Worm (Caenorhabditis elegans) whole organism, midembryonic: Measurements from ENCODE around the gene F49C5.5.

ENCODE experiments used
- flt-1 ChIP-seq: fragments of 200-800 bp; sonication (Bioruptor generic); IDR thresholded peaks from 2 replicates; pipeline ENCODE4 v1.3.6; 2022; ENCODE audit warnings: missing genetic modification characterization, missing compliant biosample characterization
- klf-2 ChIP-seq: fragments of 200-800 bp; sonication (Bioruptor generic); conservative IDR thresholded peaks from 2 replicates; pipeline ENCODE4 v1.3.6; 2022; ENCODE audit warnings: missing genetic modification reagents, missing genetic modification characterization, missing compliant biosample characterization
- med-1 ChIP-seq: sonication (generic microtip); optimal IDR thresholded peaks from 2 replicates; lab custom pipeline; 2017; ENCODE audit warnings: missing genetic modification characterization, mild to moderate bottlenecking, missing compliant biosample characterization, antibody characterized with exemption, missing genetic modification reagents; ENCODE audit not compliant: insufficient read depth
- ref-1 ChIP-seq: fragments of 200-800 bp; sonication (Bioruptor generic); conservative IDR thresholded peaks from 2 replicates; pipeline ENCODE4 v1.3.6; 2022; ENCODE audit warnings: missing genetic modification reagents, missing genetic modification characterization, missing compliant biosample characterization
- ztf-23 ChIP-seq: fragments of 200-800 bp; sonication (Bioruptor generic); IDR thresholded peaks from 2 replicates; pipeline ENCODE4 v1.3.6; 2022; ENCODE audit warnings: missing genetic modification reagents, missing genetic modification characterization, missing compliant biosample characterization
- ztf-29 ChIP-seq: fragments of 200-800 bp; sonication (Bioruptor generic); IDR thresholded peaks from 2 replicates; pipeline ENCODE4 v1.3.6; 2022; ENCODE audit warnings: missing genetic modification reagents, missing genetic modification characterization, missing compliant biosample characterization

ce11 chrII:12507038-12507437, 39.3 kb downstream of the F49C5.5 start, which contains the start of gene srh-68:
- no peak for TF ChIP-seq ztf-23
- TF ChIP-seq med-1 (GFP tag; lab: Kevin White, UChicago) = no peak
- no peak for TF ChIP-seq flt-1 (GFP tag; lab: Robert Waterston, UW)
- TF ChIP-seq klf-2 (GFP tag; lab: Robert Waterston, UW) = no peak
- TF ChIP-seq ref-1 (GFP tag; lab: Robert Waterston, UW) = no peak
- TF ChIP-seq ztf-29 (GFP tag; lab: Robert Waterston, UW) = no peak
